Fruit fly (Drosophila melanogaster) whole organism, embryonic: ENCODE data around the gene RpL6.

Experiments
- Bdp1 ChIP-seq: fragments of 200-800 bp; sonication (Bioruptor generic); optimal IDR thresholded peaks from 3 replicates; lab custom pipeline; 2016; ENCODE audit warnings: missing biosample characterization, missing genetic modification characterization
- C15 ChIP-seq: fragments of 200-800 bp; sonication (Bioruptor generic); IDR thresholded peaks from 3 replicates; pipeline ENCODE4 v1.3.6; 2022; ENCODE audit warnings: missing biosample characterization, missing genetic modification characterization
- CG10209 ChIP-seq: fragments of 200-800 bp; sonication (Bioruptor generic); optimal IDR thresholded peaks from 3 replicates; lab custom pipeline; 2017; ENCODE audit warnings: missing biosample characterization, mild to moderate bottlenecking, missing genetic modification characterization, missing genetic modification reagents
- CG11247 ChIP-seq: fragments of 200-800 bp; sonication (Bioruptor generic); IDR thresholded peaks from 2 replicates; pipeline ENCODE4 v1.3.6; 2022; ENCODE audit warnings: missing biosample characterization, missing genetic modification characterization
- CG11398 ChIP-seq: fragments of 200-800 bp; sonication (Bioruptor generic); optimal IDR thresholded peaks from 2 replicates; lab custom pipeline; 2016; ENCODE audit warnings: missing biosample characterization, missing genetic modification characterization
- CG1233 ChIP-seq: fragments of 200-800 bp; sonication (Bioruptor generic); optimal IDR thresholded peaks from 4 replicates; lab custom pipeline; 2018; ENCODE audit warnings: missing biosample characterization, mild to moderate bottlenecking, missing genetic modification characterization
- CG13894 ChIP-seq: fragments of 200-800 bp; sonication (Bioruptor generic); optimal IDR thresholded peaks from 3 replicates; lab custom pipeline; 2018; ENCODE audit warnings: missing biosample characterization, mild to moderate bottlenecking, missing genetic modification characterization, moderate library complexity
- CG14710 ChIP-seq: fragments of 200-800 bp; sonication (Bioruptor generic); optimal IDR thresholded peaks from 3 replicates; lab custom pipeline; 2019; ENCODE audit warnings: missing biosample characterization, mild to moderate bottlenecking, missing genetic modification characterization, moderate library complexity
- CG1647 ChIP-seq: fragments of 200-800 bp; sonication (Bioruptor generic); optimal IDR thresholded peaks from 3 replicates; lab custom pipeline; 2016; ENCODE audit warnings: missing biosample characterization, missing genetic modification characterization
- CG18476 ChIP-seq: fragments of 200-800 bp; sonication (Bioruptor generic); optimal IDR thresholded peaks from 2 replicates; lab custom pipeline; 2016; ENCODE audit warnings: missing biosample characterization, mild to moderate bottlenecking, missing genetic modification characterization
- CG18619 ChIP-seq: fragments of 200-800 bp; sonication (Bioruptor generic); optimal IDR thresholded peaks from 3 replicates; lab custom pipeline; 2017; ENCODE audit warnings: missing biosample characterization, mild to moderate bottlenecking, missing genetic modification characterization
- CG34224 ChIP-seq: fragments of 200-800 bp; sonication (Bioruptor generic); IDR thresholded peaks from 3 replicates; pipeline ENCODE4 v1.3.6; 2022; ENCODE audit warnings: missing biosample characterization, missing genetic modification characterization; ENCODE audit not compliant: partially characterized antibody
- CG8089 ChIP-seq: fragments of 200-800 bp; sonication (Bioruptor generic); optimal IDR thresholded peaks from 3 replicates; lab custom pipeline; 2016; ENCODE audit warnings: missing biosample characterization, missing genetic modification characterization
- CG8290 ChIP-seq, 3 experiments: fragments of 200-800 bp; sonication (Bioruptor generic); optimal IDR thresholded peaks; 2 replicates each; lab custom pipeline; 2016 to 2019; ENCODE audit warnings: missing biosample characterization in 3 of 3, missing genetic modification characterization in 3 of 3, mild to moderate bottlenecking in 2 of 3, moderate library complexity in 1 of 3
- CG8478 ChIP-seq: fragments of >200 bp; optimal IDR thresholded peaks from 2 replicates; lab custom pipeline; 2018
- CTCF ChIP-seq: fragments of 200-800 bp; sonication (Bioruptor generic); optimal IDR thresholded peaks from 2 replicates; lab custom pipeline; 2017; ENCODE audit warnings: missing biosample characterization, mild to moderate bottlenecking, missing genetic modification characterization, moderate library complexity
- CoRest ChIP-seq: fragments of 200-800 bp; sonication (Bioruptor generic); optimal IDR thresholded peaks from 3 replicates; lab custom pipeline; 2018; ENCODE audit warnings: missing biosample characterization, mild to moderate bottlenecking, missing genetic modification characterization, moderate library complexity
- Doc3 ChIP-seq: fragments of 200-800 bp; sonication (Bioruptor generic); IDR thresholded peaks from 3 replicates; pipeline ENCODE4 v1.3.6; 2022; ENCODE audit warnings: missing biosample characterization, missing genetic modification characterization; ENCODE audit not compliant: partially characterized antibody
- Dref ChIP-seq: fragments of 200-800 bp; sonication (Bioruptor generic); IDR thresholded peaks from 2 replicates; pipeline ENCODE4 v1.3.6; 2022; ENCODE audit warnings: missing biosample characterization, missing genetic modification characterization
- H2.0 ChIP-seq: fragments of 200-800 bp; sonication (Bioruptor generic); IDR thresholded peaks from 2 replicates; pipeline ENCODE4 v1.3.6; 2022; ENCODE audit warnings: missing biosample characterization, missing genetic modification characterization
- Hr39 ChIP-seq: fragments of >200 bp; optimal IDR thresholded peaks from 2 replicates; lab custom pipeline; 2017
- Hr78 ChIP-seq, 2 experiments: fragments of 200-800 bp in 1 of 2; fragments of >200 bp in 1 of 2; sonication (Bioruptor generic) in 1 of 2; optimal IDR thresholded peaks; 2 replicates each; lab custom pipeline; 2017 to 2019; ENCODE audit warnings: missing biosample characterization in 2 of 2, missing genetic modification characterization in 2 of 2, mild to moderate bottlenecking in 1 of 2, moderate library complexity in 1 of 2
- Hsf ChIP-seq: fragments of 200-800 bp; sonication (Bioruptor generic); optimal IDR thresholded peaks from 3 replicates; lab custom pipeline; 2016; ENCODE audit warnings: missing biosample characterization, missing genetic modification characterization
- Med ChIP-seq: fragments of 200-800 bp; sonication (Bioruptor generic); peaks from one replicate; lab custom pipeline; 2016; ENCODE audit warnings: missing biosample characterization, missing genetic modification characterization, mild to moderate bottlenecking, inconsistent platforms, moderate library complexity
- Myb ChIP-seq: fragments of 200-800 bp; sonication (Bioruptor generic); optimal IDR thresholded peaks from 2 replicates; lab custom pipeline; 2016; ENCODE audit warnings: missing biosample characterization, missing genetic modification characterization
- NC2β ChIP-seq: fragments of 200-800 bp; sonication (Bioruptor generic); optimal IDR thresholded peaks from 2 replicates; lab custom pipeline; 2016; ENCODE audit warnings: missing biosample characterization, missing genetic modification characterization
- Oli ChIP-seq: fragments of 200-800 bp; sonication (Bioruptor generic); optimal IDR thresholded peaks from 2 replicates; lab custom pipeline; 2018; ENCODE audit warnings: missing biosample characterization, mild to moderate bottlenecking, missing genetic modification characterization, moderate library complexity
- Opbp ChIP-seq: fragments of 200-800 bp; sonication (Bioruptor generic); IDR thresholded peaks from 3 replicates; pipeline ENCODE4 v1.3.6; 2022; ENCODE audit warnings: missing biosample characterization, missing genetic modification characterization; ENCODE audit not compliant: partially characterized antibody
- Ravus ChIP-seq: fragments of 200-800 bp; sonication (Bioruptor generic); IDR thresholded peaks from 2 replicates; pipeline ENCODE4 v1.3.6; 2022; ENCODE audit warnings: missing biosample characterization, missing genetic modification characterization
- Ssrp ChIP-seq: fragments of 200-800 bp; sonication (Bioruptor generic); optimal IDR thresholded peaks from 2 replicates; lab custom pipeline; 2018; ENCODE audit warnings: missing biosample characterization, mild to moderate bottlenecking, missing genetic modification characterization, moderate library complexity
- Trl ChIP-seq, 3 experiments: fragments of >200 bp in 2 of 3; fragments of 200-800 bp in 1 of 3; sonication (Bioruptor generic) in 1 of 3; optimal IDR thresholded peaks; 2 replicates in 1 of 3; 3 replicates in 2 of 3; lab custom pipeline; 2016 to 2017; ENCODE audit warnings: missing biosample characterization in 1 of 3, missing genetic modification characterization in 1 of 3
- Usf ChIP-seq: fragments of 200-800 bp; sonication (Bioruptor generic); optimal IDR thresholded peaks from 2 replicates; lab custom pipeline; 2017; ENCODE audit warnings: missing genotype, missing biosample characterization, missing genetic modification characterization
- ab ChIP-seq: fragments of 200-800 bp; sonication (Bioruptor generic); optimal IDR thresholded peaks from 2 replicates; lab custom pipeline; 2016; ENCODE audit warnings: missing biosample characterization, missing genetic modification characterization
- ase ChIP-seq: fragments of 200-800 bp; sonication (Bioruptor generic); IDR thresholded peaks from 3 replicates; pipeline ENCODE4 v1.3.6; 2022; ENCODE audit warnings: missing biosample characterization, missing genetic modification characterization
- bowl ChIP-seq: fragments of 200-800 bp; sonication (Bioruptor generic); IDR thresholded peaks from 2 replicates; pipeline ENCODE4 v1.3.6; 2022; ENCODE audit warnings: missing biosample characterization, missing genetic modification characterization
- corto ChIP-seq: fragments of 200-800 bp; sonication (Bioruptor generic); optimal IDR thresholded peaks from 2 replicates; lab custom pipeline; 2016; ENCODE audit warnings: missing biosample characterization, mild to moderate bottlenecking, missing genetic modification characterization, moderate library complexity
- disco-r ChIP-seq: fragments of 200-800 bp; sonication (Bioruptor generic); optimal IDR thresholded peaks from 2 replicates; lab custom pipeline; 2016; ENCODE audit warnings: missing biosample characterization, missing genetic modification characterization
- ftz-f1 ChIP-seq: fragments of 200-800 bp; sonication (Bioruptor generic); optimal IDR thresholded peaks from 2 replicates; lab custom pipeline; 2016; ENCODE audit warnings: missing biosample characterization, missing genetic modification characterization
- gro ChIP-seq: fragments of 200-800 bp; sonication (Bioruptor generic); optimal IDR thresholded peaks from 2 replicates; lab custom pipeline; 2016; ENCODE audit warnings: missing biosample characterization, missing genetic modification characterization
- hbn ChIP-seq: fragments of 200-800 bp; sonication (Bioruptor generic); IDR thresholded peaks from 2 replicates; pipeline ENCODE4 v1.3.6; 2022; ENCODE audit warnings: missing biosample characterization, missing genetic modification characterization; ENCODE audit not compliant: partially characterized antibody
- kah ChIP-seq: fragments of 200-800 bp; sonication (Bioruptor generic); optimal IDR thresholded peaks from 2 replicates; lab custom pipeline; 2018; ENCODE audit warnings: missing biosample characterization, mild to moderate bottlenecking, missing genetic modification characterization
- ken ChIP-seq: fragments of 200-800 bp; sonication (Bioruptor generic); IDR thresholded peaks from 3 replicates; pipeline ENCODE4 v1.3.6; 2022; ENCODE audit warnings: missing biosample characterization, missing genetic modification characterization
- phol ChIP-seq: fragments of 200-800 bp; sonication (Bioruptor generic); optimal IDR thresholded peaks from 3 replicates; lab custom pipeline; 2018; ENCODE audit warnings: missing biosample characterization, mild to moderate bottlenecking, missing genetic modification characterization, moderate library complexity
- scrt ChIP-seq: fragments of 200-800 bp; sonication (Bioruptor generic); optimal IDR thresholded peaks from 2 replicates; lab custom pipeline; 2018; ENCODE audit warnings: missing biosample characterization, mild to moderate bottlenecking, missing genetic modification characterization, moderate library complexity
- sd ChIP-seq: fragments of 200-800 bp; sonication (Bioruptor generic); optimal IDR thresholded peaks from 3 replicates; lab custom pipeline; 2018; ENCODE audit warnings: missing biosample characterization, mild to moderate bottlenecking, missing genetic modification characterization, moderate library complexity
- sob ChIP-seq: fragments of 200-800 bp; sonication (Bioruptor generic); IDR thresholded peaks from 2 replicates; pipeline ENCODE4 v1.3.6; 2022; ENCODE audit warnings: missing biosample characterization, missing genetic modification characterization
- tll ChIP-seq, 2 experiments: fragments of 200-800 bp in 1 of 2; fragments of >200 bp in 1 of 2; sonication (Bioruptor generic) in 1 of 2; optimal IDR thresholded peaks; 2 replicates each; lab custom pipeline; 2017 to 2019; ENCODE audit warnings: missing biosample characterization in 2 of 2, missing genetic modification characterization in 2 of 2, mild to moderate bottlenecking in 1 of 2, moderate library complexity in 1 of 2
- ttk ChIP-seq: fragments of 200-800 bp; sonication (Bioruptor generic); IDR thresholded peaks from 2 replicates; pipeline ENCODE4 v2.1.2; 2022; ENCODE audit warnings: missing biosample characterization, missing genetic modification characterization
- unpg ChIP-seq: fragments of 200-800 bp; sonication (Bioruptor generic); optimal IDR thresholded peaks from 3 replicates; lab custom pipeline; 2018; ENCODE audit warnings: missing biosample characterization, mild to moderate bottlenecking, missing genetic modification characterization, moderate library complexity
- zen ChIP-seq: fragments of 200-800 bp; sonication (Bioruptor generic); optimal IDR thresholded peaks from 3 replicates; lab custom pipeline; 2018; ENCODE audit warnings: missing biosample characterization, mild to moderate bottlenecking, missing genetic modification characterization, moderate library complexity
- zen2 ChIP-seq: fragments of 200-800 bp; sonication (Bioruptor generic); IDR thresholded peaks from 3 replicates; pipeline ENCODE4 v1.3.6; 2022; ENCODE audit warnings: missing biosample characterization, missing genetic modification characterization; ENCODE audit not compliant: partially characterized antibody

Gene RpL6

DNA sequence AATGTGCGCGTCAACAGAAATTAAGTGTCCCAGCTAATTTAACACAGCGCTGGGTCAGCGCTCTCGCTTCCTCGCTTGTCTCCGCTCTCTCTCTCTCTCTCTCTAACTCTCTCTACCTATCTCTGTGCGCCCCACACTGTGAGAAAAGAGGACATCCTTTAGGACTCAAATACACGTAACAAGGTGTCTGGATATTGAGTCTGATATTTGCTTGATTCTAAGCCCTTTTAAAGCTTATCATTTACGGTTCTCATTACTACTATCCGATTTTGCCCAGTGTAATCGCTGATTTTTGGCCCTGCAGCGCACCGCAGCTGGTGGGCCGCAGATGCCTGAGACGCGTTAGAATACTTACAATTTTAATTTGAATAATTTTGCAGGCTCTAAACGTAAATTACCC, 40.5 kb upstream of the RpL6 start (continued):
- peak; percentile 3 for TF ChIP-seq CG1647
- no peak for TF ChIP-seq kah (GFP tag; lab: Kevin White, UChicago)
- no peak for TF ChIP-seq Hr39 (lab: Kevin White, UChicago)
- TF ChIP-seq ftz-f1 (GFP tag; lab: Kevin White, UChicago) = no peak
- no peak for TF ChIP-seq Hr78 (GFP tag; optimal IDR thresholded peaks at IDR 0.05; lab: Kevin White, UChicago)
- peak; percentile 47 for TF ChIP-seq gro (GFP tag; lab: Kevin White, UChicago)
- no peak for TF ChIP-seq ken (GFP tag; lab: Robert Waterston, UW)
- no peak for TF ChIP-seq Usf (GFP tag; lab: Kevin White, UChicago)
- peak; percentile 14 for TF ChIP-seq Oli (tag; lab: Kevin White, UChicago)
- TF ChIP-seq C15 (GFP tag; lab: Robert Waterston, UW) = no peak
- no peak for TF ChIP-seq CG34224 (GFP tag; lab: Robert Waterston, UW)
- TF ChIP-seq phol (tag; lab: Kevin White, UChicago) = peak; percentile 13
- no peak for TF ChIP-seq corto (GFP tag; lab: Kevin White, UChicago)
- no peak for TF ChIP-seq ase (GFP tag; lab: Robert Waterston, UW)
- TF ChIP-seq CG18476 (GFP tag; lab: Kevin White, UChicago) = no peak
- TF ChIP-seq CG13894 (tag; lab: Kevin White, UChicago) = no peak
- no peak for TF ChIP-seq CG8478
- no peak for TF ChIP-seq Ssrp (tag; lab: Kevin White, UChicago)
- TF ChIP-seq NC2β (GFP tag; lab: Kevin White, UChicago) = no peak
- TF ChIP-seq Trl (optimal IDR thresholded peaks at IDR 0.05; lab: Kevin White, UChicago) = no peak
- TF ChIP-seq Trl (GFP tag; optimal IDR thresholded peaks at IDR 0.05; lab: Kevin White, UChicago) = peak; percentile 8
- TF ChIP-seq Doc3 = no peak
- no peak for TF ChIP-seq CG1233 (GFP tag; lab: Kevin White, UChicago)
- TF ChIP-seq Opbp (GFP tag; lab: Robert Waterston, UW) = no peak
- TF ChIP-seq bowl (GFP tag; lab: Robert Waterston, UW) = no peak
- peak; percentile 23; the same call in 1 of the 2 replicates for TF ChIP-seq ttk (GFP tag; lab: Robert Waterston, UW)
- peak; percentile 19 for TF ChIP-seq CG18619 (GFP tag; lab: Kevin White, UChicago)
- peak; percentile 35 for TF ChIP-seq Hsf (GFP tag; lab: Kevin White, UChicago)
- no peak for TF ChIP-seq ab (GFP tag; lab: Kevin White, UChicago)
- TF ChIP-seq Ravus = no peak
- peak; percentile 20 for TF ChIP-seq scrt (GFP tag; lab: Kevin White, UChicago)
- no peak for TF ChIP-seq CG8089 (GFP tag; lab: Kevin White, UChicago)
- no peak for TF ChIP-seq sd (tag; lab: Kevin White, UChicago)
- no peak for TF ChIP-seq hbn (GFP tag; lab: Robert Waterston, UW)
- TF ChIP-seq CG11247 (GFP tag; lab: Robert Waterston, UW) = no peak
- no peak for TF ChIP-seq Dref (GFP tag; lab: Robert Waterston, UW)
- TF ChIP-seq CG11398 (GFP tag; lab: Kevin White, UChicago) = no peak
- peak; percentile 30; the same call in 1 of the 2 replicates for TF ChIP-seq sob (GFP tag; lab: Robert Waterston, UW)
- TF ChIP-seq Med = peak; percentile 82
- no peak for TF ChIP-seq CG14710 (tag; lab: Kevin White, UChicago)
- peak; percentile 15 for TF ChIP-seq Myb (GFP tag; lab: Kevin White, UChicago)
- no peak for TF ChIP-seq unpg
- no peak for TF ChIP-seq tll (GFP tag; optimal IDR thresholded peaks at IDR 0.05; lab: Kevin White, UChicago)
- no peak for TF ChIP-seq CG8290 (GFP tag; optimal IDR thresholded peaks at IDR 0.05; lab: Kevin White, UChicago)
- TF ChIP-seq CG8290 (tag; optimal IDR thresholded peaks at IDR 0.05; lab: Kevin White, UChicago) = peak in 1 of 2 experiments; percentile 69
- TF ChIP-seq H2.0 = no peak
- no peak for TF ChIP-seq Bdp1 (GFP tag; lab: Kevin White, UChicago)
- no peak for TF ChIP-seq zen2 (GFP tag; lab: Robert Waterston, UW)
- no peak for TF ChIP-seq CTCF (GFP tag; lab: Kevin White, UChicago)
- TF ChIP-seq CG10209 = peak; percentile 12
- TF ChIP-seq zen = peak; percentile 7
- no peak for TF ChIP-seq disco-r (GFP tag; lab: Kevin White, UChicago)
- peak; percentile 37 for TF ChIP-seq CoRest
